Worm (Caenorhabditis elegans): ENCODE measurements around the gene math-15.

- TF ChIP-seq ceh-90 (tag; optimal IDR thresholded peaks at IDR 0.05) (no peak), nhr-12 (tag; optimal IDR thresholded peaks at IDR 0.05) (no peak), ceh-82 (tag; optimal IDR thresholded peaks at IDR 0.05) (no peak), aly-2 (tag; optimal IDR thresholded peaks at IDR 0.05) (no peak), ztf-11 (tag; optimal IDR thresholded peaks at IDR 0.05) (no peak), snpc-4 (tag; optimal IDR thresholded peaks at IDR 0.05) (no peak), elt-2 (tag; optimal IDR thresholded peaks at IDR 0.05) (no peak), fkh-8 (tag; optimal IDR thresholded peaks at IDR 0.05) (no peak), nhr-76 (tag; optimal IDR thresholded peaks at IDR 0.05) (no peak), lin-15B (tag; optimal IDR thresholded peaks at IDR 0.05) (no peak), egl-27 (tag; optimal IDR thresholded peaks at IDR 0.05) (no peak), mdl-1 (tag; optimal IDR thresholded peaks at IDR 0.05) (no peak), hlh-17 (GFP tag; optimal IDR thresholded peaks at IDR 0.05; ENCODE audit: borderline replicate concordance) (no peak)
Observed at ce11 chrII:1884635-1885034, 18.5 kb downstream of the math-15 start, which contains the start of gene math-6.

Data from whole organism, L1 larva.